Worm (Caenorhabditis elegans) whole organism, L4/young adult: ENCODE results near the gene F36G9.13.

Source experiments
- W03F9.2 ChIP-seq: fragments of 150-350 bp; optimal IDR thresholded peaks from 2 replicates; lab custom pipeline; 2014; ENCODE audit warnings: missing biosample characterization, missing genetic modification characterization
- dao-5 ChIP-seq: sonication (generic microtip); optimal IDR thresholded peaks from 2 replicates; lab custom pipeline; 2016; ENCODE audit warnings: missing genotype, missing genetic modification characterization, moderate library complexity, missing compliant biosample characterization
- him-1 ChIP-seq: sonication (generic microtip); optimal IDR thresholded peaks from 2 replicates; lab custom pipeline; 2016; ENCODE audit warnings: missing genotype, missing genetic modification reagents, missing genetic modification characterization, missing compliant biosample characterization

F36G9.13 gene

DNA sequence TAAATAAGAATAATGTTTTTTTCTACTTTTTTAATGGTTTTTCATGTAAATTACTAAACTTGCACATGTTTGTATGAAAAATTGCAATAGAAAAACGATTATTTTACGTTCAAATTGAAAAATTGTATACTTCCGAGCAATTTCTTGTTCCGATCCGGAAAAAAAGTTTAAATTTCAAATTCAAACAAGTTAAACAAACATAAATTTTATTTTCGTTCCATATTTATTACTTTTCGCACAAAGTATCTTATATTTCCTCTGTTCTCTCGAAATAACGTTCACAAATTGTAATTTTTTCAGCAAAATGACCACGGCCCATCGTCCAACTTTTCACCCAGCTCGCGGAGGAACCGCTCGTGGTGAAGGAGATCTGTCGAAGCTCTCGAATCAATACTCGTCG, 40.0 kb downstream of the F36G9.13 start, which contains the start of gene cwc-15:
Gene cwc-15, plus strand, starts transcription at position 301 of the 400 bp plus-strand sequence.
- no peak for TF ChIP-seq W03F9.2
- TF ChIP-seq him-1 (tag; lab: Kevin White, UChicago) = no peak

DNA sequence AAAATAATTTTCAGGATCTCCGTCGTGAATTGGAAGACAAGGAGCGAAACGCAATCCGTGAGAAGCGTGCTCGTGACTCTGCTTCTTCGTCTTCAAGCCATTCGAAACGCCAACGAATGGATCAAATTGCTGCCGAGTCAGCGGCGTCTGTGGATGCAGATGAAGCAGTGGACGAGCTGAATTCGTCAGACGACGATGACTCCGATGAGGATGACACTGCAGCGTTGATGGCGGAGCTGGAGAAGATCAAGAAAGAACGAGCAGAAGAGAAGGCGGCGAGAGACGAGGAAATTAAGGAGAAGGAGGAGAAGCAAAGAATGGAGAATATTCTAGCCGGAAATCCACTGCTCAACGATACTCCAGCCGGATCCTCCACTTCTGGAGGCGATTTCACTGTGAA, 40.5 kb downstream of the F36G9.13 start:
- TF ChIP-seq him-1 (tag; lab: Kevin White, UChicago) (no peak), dao-5 (tag; lab: Kevin White, UChicago) (no peak), W03F9.2 (no peak)

DNA sequence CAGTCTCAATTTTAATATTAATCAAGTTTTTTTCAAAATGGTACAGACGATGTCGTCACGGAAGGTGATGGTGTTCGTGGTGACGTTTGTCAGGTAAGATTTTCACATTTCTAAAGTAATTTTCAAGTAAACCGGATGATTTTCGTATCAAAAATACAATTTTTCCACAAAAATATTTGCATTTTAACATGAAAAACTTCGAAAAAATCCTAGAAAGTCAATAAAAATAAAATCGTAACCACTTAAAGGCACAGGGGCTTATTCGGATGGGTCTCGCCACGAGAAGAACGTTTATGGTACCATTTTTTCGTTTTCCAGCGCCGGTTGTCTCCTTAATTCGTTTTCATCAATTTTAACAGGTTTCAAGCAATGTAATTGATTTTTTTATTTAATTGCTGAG, 41.2 kb downstream of the F36G9.13 start, which contains the start of gene T10C6.6:
Gene T10C6.6, plus strand, starts transcription at position 27 of the 400 bp plus-strand sequence.
- TF ChIP-seq dao-5 (tag; lab: Kevin White, UChicago) (no peak), W03F9.2 (no peak), him-1 (tag; lab: Kevin White, UChicago) (no peak)

DNA sequence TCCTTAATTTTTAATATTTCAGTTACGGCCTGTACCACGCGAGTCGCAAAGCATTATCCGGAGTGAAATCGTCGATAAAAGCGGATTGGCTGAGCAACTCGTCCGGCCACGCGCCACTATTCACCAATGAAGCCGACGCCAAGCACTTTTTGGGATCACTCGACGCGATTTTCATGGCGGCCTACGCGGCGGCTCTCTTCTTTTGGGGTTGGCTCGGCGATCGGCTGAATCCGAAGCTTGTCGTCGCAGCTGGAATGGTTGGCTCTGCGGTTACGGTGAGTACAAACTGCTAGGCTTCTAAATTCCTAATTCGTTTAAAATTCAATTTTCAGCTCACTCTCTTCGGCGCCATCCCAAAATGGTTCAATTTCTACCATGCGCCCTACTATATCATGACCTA, 41.8 kb downstream of the F36G9.13 start:
- TF ChIP-seq dao-5 (tag; lab: Kevin White, UChicago) (no peak), him-1 (tag; lab: Kevin White, UChicago) (no peak), W03F9.2 (no peak)

DNA sequence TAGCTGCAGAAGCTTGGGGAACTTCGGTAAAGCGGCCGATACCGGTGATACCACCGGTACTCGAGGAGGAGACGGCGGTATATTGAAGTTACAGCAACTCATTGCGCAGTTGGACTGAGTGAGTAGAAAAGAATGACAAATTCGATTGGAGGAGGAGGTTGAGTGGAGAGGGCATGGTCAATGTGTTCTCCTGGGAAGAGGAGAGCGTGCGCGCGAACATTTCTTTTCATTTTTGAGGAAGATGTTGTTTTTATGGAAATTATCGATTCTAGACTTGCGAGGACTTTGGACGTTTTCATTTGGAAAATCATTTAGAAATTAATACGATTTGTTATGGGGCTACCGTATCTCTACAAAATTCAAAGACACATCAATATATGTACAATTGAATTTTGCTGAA, 46.1 kb downstream of the F36G9.13 start:
- TF ChIP-seq W03F9.2 (no peak), him-1 (tag; lab: Kevin White, UChicago) (no peak), dao-5 (tag; lab: Kevin White, UChicago) (no peak)

DNA sequence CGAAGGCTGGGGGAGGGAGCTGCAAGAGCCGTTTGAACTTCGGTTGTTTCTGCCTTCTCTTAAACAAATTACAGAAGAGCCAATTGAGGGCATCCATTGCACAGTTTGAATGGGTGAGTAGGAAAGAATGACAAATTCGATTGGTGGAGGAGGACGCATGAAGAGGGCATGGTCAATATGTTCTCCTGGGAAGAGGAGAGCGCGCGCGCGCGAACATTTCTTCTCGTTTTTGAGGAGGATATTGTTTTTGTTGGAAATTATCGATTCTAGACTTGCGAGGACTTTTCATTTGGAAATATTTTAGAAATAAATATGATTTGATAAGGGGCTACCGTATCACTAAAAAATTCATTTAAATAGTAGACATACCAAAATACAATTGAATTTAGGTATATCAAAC, 48.5 kb downstream of the F36G9.13 start, which contains the start of gene T10C6.7:
Gene T10C6.7, minus strand, starts transcription at position 143 of the 400 bp plus-strand sequence.
- no peak for TF ChIP-seq W03F9.2
- TF ChIP-seq dao-5 (tag; lab: Kevin White, UChicago) = no peak
- no peak for TF ChIP-seq him-1 (tag; lab: Kevin White, UChicago)

DNA sequence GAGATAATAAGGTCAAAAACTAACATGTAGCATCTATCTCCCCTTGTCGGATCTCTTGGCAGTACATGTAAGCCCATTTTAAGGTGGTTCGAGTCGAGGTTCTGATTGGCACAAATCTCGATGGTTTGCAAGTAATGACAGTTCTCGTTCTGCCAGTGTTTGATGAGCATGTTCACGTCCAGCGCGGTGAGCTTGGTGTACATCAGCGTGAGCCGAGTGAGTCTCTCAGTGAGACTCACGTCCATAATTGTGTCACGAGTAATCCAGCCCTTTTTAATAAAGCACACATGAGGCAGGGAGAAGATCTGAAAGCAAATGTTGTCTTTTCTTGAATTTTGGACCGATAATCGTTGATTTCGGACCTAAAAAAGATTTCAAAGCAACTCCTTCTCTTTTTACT, 49.7 kb downstream of the F36G9.13 start, which contains the start of gene T10C6.16:
Gene T10C6.16, minus strand, starts transcription at position 245 of the 400 bp plus-strand sequence.
- TF ChIP-seq dao-5 (tag; lab: Kevin White, UChicago) (no peak), W03F9.2 (no peak), him-1 (tag; lab: Kevin White, UChicago) (no peak)

DNA sequence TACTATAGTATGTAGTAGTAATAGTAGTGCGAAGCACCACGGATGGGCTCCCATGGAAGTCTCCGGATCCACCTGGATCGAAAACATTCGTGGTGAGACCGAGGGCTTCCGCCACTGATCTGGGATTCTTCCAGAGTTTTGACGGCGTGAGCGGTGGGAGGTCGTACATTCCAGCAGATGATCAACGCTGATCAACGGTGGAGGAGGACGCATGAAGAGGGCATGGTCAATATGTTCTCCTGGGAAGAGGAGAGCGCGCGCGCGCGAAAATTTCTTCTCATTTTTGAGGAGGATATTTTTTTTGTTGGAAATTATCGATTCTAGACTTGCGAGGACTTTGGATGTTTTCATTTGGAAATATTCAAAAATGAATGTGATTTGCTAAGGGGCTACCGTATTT, 50.4 kb downstream of the F36G9.13 start:
- no peak for TF ChIP-seq dao-5 (tag; lab: Kevin White, UChicago)
- TF ChIP-seq W03F9.2 = no peak
- no peak for TF ChIP-seq him-1 (tag; lab: Kevin White, UChicago)

DNA sequence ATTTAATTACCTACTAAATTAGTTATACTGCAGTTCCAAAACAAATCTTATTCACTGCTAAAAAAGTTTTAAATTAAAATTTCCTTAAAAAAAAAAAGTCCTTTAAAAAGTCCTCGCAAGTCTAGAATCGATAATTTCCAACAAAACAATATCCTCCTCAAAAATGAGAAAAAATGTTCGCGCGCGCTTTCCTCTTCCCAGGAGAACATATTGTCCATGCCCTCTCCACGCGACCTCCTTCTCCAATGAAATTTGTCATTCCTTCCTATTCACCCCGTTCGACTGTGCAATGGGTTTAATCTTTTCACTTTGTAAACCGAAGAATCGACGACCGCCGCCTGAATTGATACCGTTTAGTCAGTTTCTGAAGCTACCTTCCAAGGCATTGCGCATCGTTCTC, 53.1 kb downstream of the F36G9.13 start, which contains the start of gene T10C6.10:
Gene T10C6.10, plus strand, starts transcription at position 248 of the 400 bp plus-strand sequence.
- TF ChIP-seq him-1 (tag; lab: Kevin White, UChicago) (no peak), dao-5 (tag; lab: Kevin White, UChicago) (no peak), W03F9.2 (no peak)
